Fruit fly (Drosophila melanogaster): ENCODE data around the gene CheA86a.

DNA sequence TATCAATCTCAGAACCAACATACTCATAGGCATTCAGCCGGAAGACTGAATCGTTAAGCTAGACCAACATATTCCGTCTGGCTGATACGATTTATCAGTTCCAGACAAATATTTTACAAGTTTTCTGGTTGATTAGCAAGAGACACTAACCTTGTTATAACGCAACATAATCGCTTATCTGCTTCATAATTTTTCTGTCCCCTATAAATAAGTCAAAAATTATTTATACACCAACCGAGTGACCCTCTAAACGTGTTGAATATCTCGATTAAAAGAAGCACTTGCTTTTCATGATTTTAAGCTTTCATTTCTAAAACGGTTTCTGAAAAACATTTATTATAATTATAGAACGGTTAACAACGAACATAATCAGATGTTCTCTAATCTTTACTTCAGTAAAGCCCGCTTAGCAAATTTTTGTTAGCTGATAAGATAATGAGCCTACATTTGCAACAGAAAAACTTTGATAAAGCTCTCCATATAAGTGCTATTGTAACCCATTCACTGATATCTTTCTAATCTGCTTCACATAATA, 23.0 kb upstream of the CheA86a start, which contains the start of gene Ugt35E2:
- TF ChIP-seq cyc (GFP tag; optimal IDR thresholded peaks at IDR 0.05) (no peak), fkh (GFP tag; optimal IDR thresholded peaks at IDR 0.05) (no peak), topi (GFP tag; optimal IDR thresholded peaks at IDR 0.05) (no peak), achi (GFP tag; optimal IDR thresholded peaks at IDR 0.05) (no peak), CG6854 (GFP tag; optimal IDR thresholded peaks at IDR 0.05) (no peak), CG9139 (GFP tag; optimal IDR thresholded peaks at IDR 0.05) (no peak), Sox102F (GFP tag; optimal IDR thresholded peaks at IDR 0.05) (no peak), CG11294 (GFP tag; IDR thresholded peaks at IDR 0.05) (no peak)
